Worm (Caenorhabditis elegans): ENCODE results near the gene C48B4.8.

DNA sequence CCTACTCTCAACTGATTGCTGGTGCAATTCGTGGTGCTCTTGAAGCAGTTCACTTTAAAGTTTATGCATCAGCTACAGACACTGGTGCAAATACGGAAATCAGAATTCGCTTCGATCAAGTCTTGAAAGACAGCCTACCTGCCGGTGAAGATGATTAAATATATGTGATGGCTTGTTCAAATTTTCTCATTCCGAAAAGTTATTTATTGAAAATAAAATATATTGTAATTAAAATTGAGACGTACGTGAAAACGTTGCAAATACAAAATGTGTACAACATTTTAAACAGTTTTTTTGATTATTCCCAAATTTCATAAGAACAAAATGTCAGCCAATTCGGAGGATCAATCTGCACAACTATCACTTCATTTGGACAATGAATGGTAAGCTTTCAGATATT, 34.2 kb downstream of the C48B4.8 start, which contains the start of gene ZK1098.6:
- TF ChIP-seq nhr-11 (tag; optimal IDR thresholded peaks at IDR 0.05) (no peak), gmeb-2 (tag; optimal IDR thresholded peaks at IDR 0.05) (no peak), unc-86 (tag; optimal IDR thresholded peaks at IDR 0.05) (no peak), unc-42 (tag; optimal IDR thresholded peaks at IDR 0.05) (no peak), dmd-4 (tag; optimal IDR thresholded peaks at IDR 0.05; ENCODE audit: borderline replicate concordance) (no peak), C08G9.2 (tag; optimal IDR thresholded peaks at IDR 0.05) (no peak), pha-4 (tag; optimal IDR thresholded peaks at IDR 0.05) (no peak)
